Worm (Caenorhabditis elegans) whole organism, mixed stage, embryonic: Measurements from ENCODE around the gene ZK666.15.

ENCODE experiments used
- blmp-1 ChIP-seq: fragments of 150-350 bp; optimal IDR thresholded peaks from 2 replicates; lab custom pipeline; 2014; ENCODE audit warnings: missing biosample characterization, missing genetic modification characterization
- ces-1 ChIP-seq: fragments of 150-350 bp; optimal IDR thresholded peaks from 2 replicates; lab custom pipeline; 2014; ENCODE audit warnings: missing biosample characterization, missing genetic modification reagents, missing genetic modification characterization
- elt-1 ChIP-seq: sonication (generic microtip); optimal IDR thresholded peaks from 2 replicates; lab custom pipeline; 2017; ENCODE audit warnings: missing genetic modification characterization, mild to moderate bottlenecking, missing compliant biosample characterization, antibody characterized with exemption, moderate library complexity, borderline replicate concordance; ENCODE audit not compliant: insufficient read depth
- lin-32 ChIP-seq: fragments of 200-800 bp; sonication (Bioruptor generic); optimal IDR thresholded peaks from 2 replicates; lab custom pipeline; 2018; ENCODE audit warnings: mild to moderate bottlenecking, missing genetic modification characterization, missing compliant biosample characterization
- lsy-2 ChIP-seq: fragments of 150-350 bp; optimal IDR thresholded peaks from 2 replicates; lab custom pipeline; 2014; ENCODE audit warnings: missing biosample characterization, missing genetic modification characterization
- mep-1 ChIP-seq: fragments of 150-350 bp; optimal IDR thresholded peaks from 2 replicates; lab custom pipeline; 2017; ENCODE audit warnings: missing biosample characterization, missing genetic modification reagents, missing genetic modification characterization, inconsistent platforms
- nhr-237 ChIP-seq: fragments of 150-350 bp; optimal IDR thresholded peaks from 2 replicates; lab custom pipeline; 2014; ENCODE audit warnings: missing biosample characterization, missing genetic modification characterization
- pha-4 ChIP-seq: fragments of 150-350 bp; optimal IDR thresholded peaks from 2 replicates; lab custom pipeline; 2018; ENCODE audit warnings: missing biosample characterization, missing genetic modification reagents, missing genetic modification characterization
- ztf-11 ChIP-seq: fragments of 150-350 bp; optimal IDR thresholded peaks from 2 replicates; lab custom pipeline; 2014; ENCODE audit warnings: missing biosample characterization, missing genetic modification characterization

- TF ChIP-seq ces-1 (GFP tag; lab: Kevin White, UChicago) (no peak), pha-4 (tag; lab: Kevin White, UChicago) (no peak), elt-1 (no peak), lin-32 (no peak), blmp-1 (tag; lab: Kevin White, UChicago) (no peak), ztf-11 (tag; lab: Kevin White, UChicago) (no peak), mep-1 (tag; lab: Kevin White, UChicago) (no peak), nhr-237 (tag; lab: Kevin White, UChicago) (no peak), lsy-2 (tag; lab: Kevin White, UChicago) (no peak)
Observed at ce11 chrII:10456979-10457378, 29.9 kb upstream of the ZK666.15 start, which contains the start of gene ZK673.11.
